Worm (Caenorhabditis elegans): ENCODE results near the gene F42F12.3.
"Not testable (repeated sequence)": the region's sequence is repeated elsewhere in the genome, so short reads cannot be mapped to it uniquely, and the experiment has no call there.

Gene F42F12.3

DNA sequence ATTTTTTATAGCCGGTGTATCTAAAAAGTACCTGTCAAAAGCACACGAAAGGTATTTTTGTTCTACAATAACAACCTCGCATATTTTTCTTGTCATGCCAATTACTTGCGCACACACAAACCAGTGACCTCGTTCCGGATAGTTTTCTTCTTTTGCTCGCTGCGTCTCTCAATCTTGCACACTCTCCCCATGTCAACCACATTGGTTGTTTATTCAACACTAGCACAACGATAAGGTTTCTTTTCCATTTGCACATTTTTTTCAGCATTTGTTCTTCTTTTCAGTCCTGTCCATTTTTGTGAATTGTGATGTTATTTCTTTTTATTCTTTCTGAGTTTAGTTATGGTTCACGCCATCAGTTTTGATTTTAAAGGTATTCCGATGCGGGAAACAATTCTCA, at the start of gene F42F12.3:
Gene F42F12.3 (plus strand): TSS at position 372 of the 400 bp plus-strand sequence.
- TF ChIP-seq ref-1 (GFP tag; conservative IDR thresholded peaks at IDR 0.05), result no peak
- TF ChIP-seq cog-1 (tag; optimal IDR thresholded peaks at IDR 0.05), result no peak
- no peak for TF ChIP-seq flt-1 (GFP tag; IDR thresholded peaks at IDR 0.05)
- no peak for TF ChIP-seq tab-1 (GFP tag; IDR thresholded peaks at IDR 0.05)
- TF ChIP-seq klf-2 (GFP tag; conservative IDR thresholded peaks at IDR 0.05), result no peak
- TF ChIP-seq med-1 (GFP tag; optimal IDR thresholded peaks at IDR 0.05; ENCODE audit: insufficient read depth), result no peak
- no peak for TF ChIP-seq T22C8.4 (GFP tag; IDR thresholded peaks at IDR 0.05)
- no peak for TF ChIP-seq ztf-29 (GFP tag; IDR thresholded peaks at IDR 0.05)
- TF ChIP-seq ztf-23 (GFP tag; IDR thresholded peaks at IDR 0.05), result no peak

DNA sequence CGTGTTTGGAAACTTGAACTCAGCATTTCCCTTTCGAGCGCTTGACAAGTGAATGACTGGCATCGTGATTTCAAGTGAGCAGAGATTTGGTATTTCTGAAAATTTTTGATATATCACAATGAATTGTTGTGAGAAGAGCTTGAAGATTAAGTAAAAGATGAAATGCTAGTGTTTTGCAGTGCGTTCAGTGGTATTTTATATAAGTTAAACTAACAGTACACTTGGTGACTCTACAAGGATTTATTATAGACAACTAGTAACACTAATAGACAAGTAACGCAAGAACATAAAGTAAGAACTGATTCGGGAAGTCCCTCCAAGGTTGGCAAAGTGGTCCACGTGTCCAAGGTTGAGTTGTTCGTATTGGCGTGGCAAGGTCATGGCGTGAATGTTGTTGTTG, 47.6 kb upstream of the F42F12.3 start, which contains the start of gene dot-1.3:
Gene dot-1.3 (minus strand): TSS at position 101 of the 400 bp plus-strand sequence.
- TF ChIP-seq cog-1 (tag; optimal IDR thresholded peaks at IDR 0.05); ztf-29 (GFP tag; IDR thresholded peaks at IDR 0.05); klf-2 (GFP tag; conservative IDR thresholded peaks at IDR 0.05): not testable (repeated sequence)

DNA sequence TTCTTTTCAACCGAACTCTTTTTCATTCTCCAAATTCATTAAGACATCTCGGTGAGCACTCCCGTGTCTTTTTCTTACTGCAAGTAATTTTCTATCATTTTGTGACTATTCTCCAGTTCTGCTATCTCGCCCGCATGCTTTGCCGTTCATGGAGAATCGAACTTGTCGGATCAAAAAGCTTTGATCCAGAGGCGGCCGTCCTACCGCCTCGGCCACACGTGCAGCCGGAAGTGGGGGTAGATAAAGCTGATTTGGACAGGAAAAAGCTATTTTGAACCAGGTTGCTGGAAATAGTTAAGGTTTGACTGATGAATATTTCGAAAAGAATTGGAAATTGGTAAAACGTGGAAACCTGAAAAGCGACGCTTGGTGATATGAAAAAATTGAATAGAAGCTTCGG, 46.1 kb upstream of the F42F12.3 start:
- TF ChIP-seq tab-1 (GFP tag; IDR thresholded peaks at IDR 0.05), result no peak
- no peak for TF ChIP-seq med-1 (GFP tag; optimal IDR thresholded peaks at IDR 0.05; ENCODE audit: insufficient read depth)
- no peak for TF ChIP-seq ref-1 (GFP tag; conservative IDR thresholded peaks at IDR 0.05)
- TF ChIP-seq cog-1 (tag; optimal IDR thresholded peaks at IDR 0.05), result no peak
- TF ChIP-seq flt-1 (GFP tag; IDR thresholded peaks at IDR 0.05), result no peak
- no peak for TF ChIP-seq klf-2 (GFP tag; conservative IDR thresholded peaks at IDR 0.05)
- no peak for TF ChIP-seq T22C8.4 (GFP tag; IDR thresholded peaks at IDR 0.05)
- TF ChIP-seq ztf-29 (GFP tag; IDR thresholded peaks at IDR 0.05), result no peak
- no peak for TF ChIP-seq ztf-23 (GFP tag; IDR thresholded peaks at IDR 0.05)

DNA sequence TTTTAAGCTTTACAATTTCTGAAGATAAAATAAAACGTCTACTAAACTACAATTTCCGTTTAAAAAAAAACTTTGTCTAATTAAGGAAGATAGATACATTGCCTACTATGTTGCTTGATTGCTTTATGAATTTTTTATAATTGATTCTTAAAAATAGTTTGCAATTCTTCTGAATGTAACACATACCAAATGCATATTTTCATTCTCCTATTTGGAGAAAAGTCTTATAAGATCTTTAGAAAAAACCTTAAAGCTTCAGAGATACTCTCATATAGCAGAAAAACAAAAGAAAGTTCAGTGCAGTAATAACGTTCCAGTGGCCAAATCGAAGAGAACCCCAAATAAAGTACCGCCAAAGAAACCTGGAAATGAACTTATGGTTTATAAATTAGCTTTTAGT, 43.8 kb upstream of the F42F12.3 start, which contains the start of gene phf-32:
Gene phf-32 (plus strand): TSS at position 301 of the 400 bp plus-strand sequence.
- TF ChIP-seq cog-1 (tag; optimal IDR thresholded peaks at IDR 0.05) (no peak), klf-2 (GFP tag; conservative IDR thresholded peaks at IDR 0.05) (no peak)

DNA sequence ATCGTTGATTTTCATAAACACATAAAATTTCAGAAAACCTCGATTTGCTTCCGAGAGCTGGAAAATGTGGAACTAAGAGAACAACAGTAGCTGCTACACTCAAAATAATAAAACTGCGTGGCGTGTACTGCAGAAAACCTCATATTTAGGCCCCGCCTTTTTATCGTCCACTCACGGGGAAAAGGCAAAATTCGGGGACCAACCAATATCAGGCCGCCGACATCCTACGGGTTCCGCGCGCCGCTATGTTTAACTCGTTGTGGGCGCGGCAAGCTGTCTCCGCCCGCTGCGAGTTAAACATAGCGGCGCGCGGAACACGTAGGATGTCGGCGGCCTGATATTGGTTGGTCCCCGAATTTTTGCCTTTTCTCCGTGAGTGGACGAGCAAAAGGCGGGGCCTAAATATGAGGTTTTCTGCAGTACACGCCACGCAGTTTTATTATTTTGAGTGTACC, 42.3 kb upstream of the F42F12.3 start, which contains the start of gene F17A2.16:
Gene F17A2.16 (plus strand): TSS at position 405 of the 455 bp plus-strand sequence.
- not testable (repeated sequence) for TF ChIP-seq tab-1 (GFP tag; IDR thresholded peaks at IDR 0.05); med-1 (GFP tag; optimal IDR thresholded peaks at IDR 0.05; ENCODE audit: insufficient read depth); flt-1 (GFP tag; IDR thresholded peaks at IDR 0.05)

DNA sequence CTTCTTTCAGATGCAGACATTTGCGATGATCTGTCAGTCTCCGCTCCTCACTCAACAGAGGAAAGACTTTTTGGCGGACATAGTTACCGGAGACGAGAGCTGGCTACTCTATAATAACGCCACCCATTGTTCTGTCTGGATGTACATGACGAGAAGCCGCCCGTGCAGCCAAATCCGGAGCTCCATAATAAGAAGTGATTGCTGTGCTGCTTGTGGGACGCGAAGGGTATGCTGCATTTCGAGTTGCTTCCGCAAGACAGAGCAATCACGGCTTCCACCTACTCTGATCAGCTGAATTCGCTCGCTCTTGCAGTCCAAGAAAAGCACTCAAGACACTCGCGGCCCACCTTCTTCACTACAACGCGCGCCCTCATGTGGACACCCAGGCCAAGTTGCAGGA, 36.6 kb upstream of the F42F12.3 start:
- TF ChIP-seq ztf-23 (GFP tag; IDR thresholded peaks at IDR 0.05), result no peak
- TF ChIP-seq klf-2 (GFP tag; conservative IDR thresholded peaks at IDR 0.05), result no peak
- no peak for TF ChIP-seq ref-1 (GFP tag; conservative IDR thresholded peaks at IDR 0.05)
- TF ChIP-seq cog-1 (tag; optimal IDR thresholded peaks at IDR 0.05), result no peak
- TF ChIP-seq flt-1 (GFP tag; IDR thresholded peaks at IDR 0.05), result no peak
- no peak for TF ChIP-seq med-1 (GFP tag; optimal IDR thresholded peaks at IDR 0.05; ENCODE audit: insufficient read depth)
- TF ChIP-seq tab-1 (GFP tag; IDR thresholded peaks at IDR 0.05), result no peak

DNA sequence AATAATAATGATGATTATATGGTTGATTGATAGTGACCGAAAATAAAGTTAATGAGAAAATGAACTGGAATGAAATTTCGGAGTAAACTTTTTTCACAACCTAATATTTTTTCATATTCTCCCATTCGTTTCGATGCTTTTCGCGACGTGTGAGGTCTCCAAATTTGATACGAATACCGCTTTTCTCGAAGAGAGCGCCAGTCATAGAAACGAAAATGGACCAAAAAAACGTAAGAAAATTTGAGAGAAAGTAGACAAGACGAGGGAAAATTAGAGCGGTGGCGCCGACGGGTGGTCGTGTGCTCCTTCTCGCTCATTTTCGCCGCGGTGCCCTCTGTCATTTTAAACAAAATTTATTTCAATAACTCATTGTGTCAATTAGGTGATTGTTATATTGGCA, 36.0 kb upstream of the F42F12.3 start:
- TF ChIP-seq ztf-29 (GFP tag; IDR thresholded peaks at IDR 0.05), result no peak
- TF ChIP-seq flt-1 (GFP tag; IDR thresholded peaks at IDR 0.05), result no peak
- no peak for TF ChIP-seq klf-2 (GFP tag; conservative IDR thresholded peaks at IDR 0.05)
- TF ChIP-seq ref-1 (GFP tag; conservative IDR thresholded peaks at IDR 0.05), result no peak
- no peak for TF ChIP-seq cog-1 (tag; optimal IDR thresholded peaks at IDR 0.05)
- no peak for TF ChIP-seq tab-1 (GFP tag; IDR thresholded peaks at IDR 0.05)
- TF ChIP-seq T22C8.4 (GFP tag; IDR thresholded peaks at IDR 0.05), result no peak
- TF ChIP-seq med-1 (GFP tag; optimal IDR thresholded peaks at IDR 0.05; ENCODE audit: insufficient read depth), result no peak
- no peak for TF ChIP-seq ztf-23 (GFP tag; IDR thresholded peaks at IDR 0.05)

DNA sequence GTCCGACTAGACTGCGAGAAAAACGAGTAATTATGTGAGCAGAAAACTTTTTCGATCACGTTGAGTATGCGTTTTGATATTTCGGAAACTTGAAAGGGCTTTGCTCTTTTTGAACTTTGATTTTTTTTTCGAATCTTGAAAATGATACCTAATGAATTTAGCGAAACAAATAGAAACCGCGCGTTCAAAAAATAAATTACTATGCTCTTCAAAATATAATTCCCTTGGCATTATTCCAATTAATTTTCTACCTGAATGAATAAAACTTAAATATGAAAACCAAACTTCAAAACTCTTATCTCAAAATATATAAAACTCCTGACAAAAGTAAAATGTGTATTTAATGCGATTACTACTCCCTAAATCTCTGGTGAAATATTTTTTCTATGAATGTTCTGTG, 35.1 kb upstream of the F42F12.3 start, which contains the start of gene xtr-2:
Gene xtr-2 (plus strand): TSS at position 301 of the 400 bp plus-strand sequence.
- TF ChIP-seq ztf-23 (GFP tag; IDR thresholded peaks at IDR 0.05), result no peak
- no peak for TF ChIP-seq klf-2 (GFP tag; conservative IDR thresholded peaks at IDR 0.05)
- no peak for TF ChIP-seq med-1 (GFP tag; optimal IDR thresholded peaks at IDR 0.05; ENCODE audit: insufficient read depth)

DNA sequence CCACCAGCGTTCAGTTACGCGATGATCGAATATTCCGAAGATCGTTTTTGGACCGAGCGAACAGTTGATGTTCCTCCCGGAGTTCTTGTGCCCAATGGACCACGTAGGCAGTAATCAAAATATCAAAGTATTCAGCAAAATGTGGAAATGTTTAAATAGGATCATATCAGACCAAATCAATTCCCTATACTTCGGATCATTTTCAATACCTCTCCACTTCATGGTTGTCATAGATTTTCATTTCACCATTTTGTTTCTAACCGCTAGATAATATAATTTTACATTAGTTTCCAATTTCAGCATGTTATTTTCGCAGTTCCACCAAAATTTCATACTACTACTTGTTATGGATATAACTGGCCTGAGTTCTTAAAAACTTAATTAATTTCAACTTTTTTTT, 32.8 kb upstream of the F42F12.3 start:
- TF ChIP-seq tab-1 (GFP tag; IDR thresholded peaks at IDR 0.05) (no peak), ztf-29 (GFP tag; IDR thresholded peaks at IDR 0.05) (no peak), med-1 (GFP tag; optimal IDR thresholded peaks at IDR 0.05; ENCODE audit: insufficient read depth) (no peak), ztf-23 (GFP tag; IDR thresholded peaks at IDR 0.05) (no peak), klf-2 (GFP tag; conservative IDR thresholded peaks at IDR 0.05) (no peak), T22C8.4 (GFP tag; IDR thresholded peaks at IDR 0.05) (no peak)

DNA sequence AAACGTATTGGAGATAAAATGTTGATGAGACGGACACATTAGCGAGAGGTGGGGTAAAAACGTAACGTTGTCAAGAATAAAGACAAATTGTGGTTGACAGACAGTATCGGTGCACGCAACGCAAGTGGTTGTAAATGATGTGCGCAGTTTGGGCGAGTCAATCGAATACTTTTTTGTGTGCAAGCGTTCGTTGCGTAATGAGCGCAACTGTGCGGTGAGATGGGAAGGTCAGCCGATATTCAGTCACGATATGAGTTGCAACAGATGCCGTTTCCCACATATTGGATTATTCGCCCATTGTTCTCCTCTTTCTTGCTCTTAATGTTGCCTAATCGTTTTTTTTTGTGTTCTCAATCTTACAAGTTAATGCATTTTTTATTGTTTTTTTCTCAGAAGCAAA, 29.6 kb upstream of the F42F12.3 start, which contains the start of gene ceh-40:
Gene ceh-40 (minus strand): TSS at position 41 of the 400 bp plus-strand sequence.
- TF ChIP-seq klf-2 (GFP tag; conservative IDR thresholded peaks at IDR 0.05) (no peak), tab-1 (GFP tag; IDR thresholded peaks at IDR 0.05) (no peak), ref-1 (GFP tag; conservative IDR thresholded peaks at IDR 0.05) (no peak), cog-1 (tag; optimal IDR thresholded peaks at IDR 0.05) (no peak), med-1 (GFP tag; optimal IDR thresholded peaks at IDR 0.05; ENCODE audit: insufficient read depth) (no peak), flt-1 (GFP tag; IDR thresholded peaks at IDR 0.05) (no peak), ztf-29 (GFP tag; IDR thresholded peaks at IDR 0.05) (no peak), T22C8.4 (GFP tag; IDR thresholded peaks at IDR 0.05) (no peak), ztf-23 (GFP tag; IDR thresholded peaks at IDR 0.05) (no peak)

DNA sequence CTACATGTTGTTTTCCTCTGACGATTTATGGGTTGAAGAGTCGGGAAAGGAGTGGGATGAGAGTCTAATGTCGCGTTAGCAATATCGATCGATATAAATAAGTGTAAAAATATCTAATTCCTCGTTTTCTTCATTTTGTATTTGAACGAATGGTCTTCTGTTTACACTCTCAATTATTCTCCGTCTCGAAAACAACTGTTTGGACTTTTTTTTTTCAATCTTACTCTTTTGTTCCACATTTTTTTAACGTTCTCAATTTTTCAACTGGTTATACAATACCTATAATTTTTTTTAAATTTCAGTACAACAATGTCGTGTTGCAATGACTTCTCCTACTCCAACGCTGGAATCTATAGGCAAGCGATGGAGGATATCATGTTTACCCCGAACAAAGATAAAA, 29.0 kb upstream of the F42F12.3 start, which contains the start of gene F17A2.13:
Gene F17A2.13 (plus strand): TSS at position 301 of the 400 bp plus-strand sequence.
- TF ChIP-seq flt-1 (GFP tag; IDR thresholded peaks at IDR 0.05) (no peak), T22C8.4 (GFP tag; IDR thresholded peaks at IDR 0.05) (no peak), tab-1 (GFP tag; IDR thresholded peaks at IDR 0.05) (no peak), ztf-29 (GFP tag; IDR thresholded peaks at IDR 0.05) (no peak), klf-2 (GFP tag; conservative IDR thresholded peaks at IDR 0.05) (no peak), cog-1 (tag; optimal IDR thresholded peaks at IDR 0.05) (no peak), ztf-23 (GFP tag; IDR thresholded peaks at IDR 0.05) (no peak), med-1 (GFP tag; optimal IDR thresholded peaks at IDR 0.05; ENCODE audit: insufficient read depth) (no peak), ref-1 (GFP tag; conservative IDR thresholded peaks at IDR 0.05) (no peak)
